Worm (Caenorhabditis elegans): ENCODE results near the gene pde-12.

ce11 chrIII:10819257-10819656 lies 25.6 kb downstream of the pde-12 start:
- TF ChIP-seq flh-1 (GFP tag; optimal IDR thresholded peaks at IDR 0.05) (no peak), elt-1 (tag; optimal IDR thresholded peaks at IDR 0.05; ENCODE audit: borderline replicate concordance, insufficient read depth) (no peak)

All from whole organism, mixed stage, embryonic.